Worm (Caenorhabditis elegans): ENCODE results near the gene Y110A2AL.7.
"Not testable (repeated sequence)": the region's sequence is repeated elsewhere in the genome, so short reads cannot be mapped to it uniquely, and the experiment has no call there.

DNA sequence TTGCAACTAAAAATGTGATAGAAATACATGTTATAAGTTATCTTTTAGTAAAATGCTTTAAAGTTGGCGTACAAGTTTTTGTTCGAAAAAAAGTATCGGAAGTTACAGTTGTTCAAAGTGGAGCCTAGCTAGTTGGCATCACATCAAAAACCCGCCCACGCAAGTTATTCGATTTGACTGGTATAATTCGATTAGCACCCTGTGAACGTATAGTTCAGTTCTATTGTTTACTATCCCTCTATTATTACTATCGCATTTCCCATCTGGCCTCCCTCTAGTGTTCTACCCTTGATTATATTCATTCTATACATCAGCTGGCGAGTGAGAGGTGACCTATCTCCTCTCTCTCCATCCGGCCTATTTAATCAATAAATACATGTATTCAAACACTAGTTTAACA is 4.0 kb downstream of the Y110A2AL.7 start, which contains the start of gene Y110A2AL.4:
- not testable (repeated sequence) for TF ChIP-seq snpc-4 (tag; optimal IDR thresholded peaks at IDR 0.05); ceh-32 (tag; optimal IDR thresholded peaks at IDR 0.05; ENCODE audit: poor library complexity); unc-39 (tag; optimal IDR thresholded peaks at IDR 0.05); lin-13 (GFP tag; optimal IDR thresholded peaks at IDR 0.05)
